Worm (Caenorhabditis elegans): Measurements from ENCODE around the gene wbp-2.
A peak's percentile ranks its signal among the peaks of the same experiment; 100 is the strongest.

- no peak for TF ChIP-seq nhr-120 (GFP tag; IDR thresholded peaks at IDR 0.05)
- TF ChIP-seq mxl-1 (tag; optimal IDR thresholded peaks at IDR 0.05): no peak
- TF ChIP-seq nfya-1 (tag; optimal IDR thresholded peaks at IDR 0.05; ENCODE audit: borderline replicate concordance, insufficient read depth): no peak
- TF ChIP-seq snpc-4 (GFP tag; optimal IDR thresholded peaks at IDR 0.05): no peak
- no peak for TF ChIP-seq snpc-4 (tag; optimal IDR thresholded peaks at IDR 0.05)
- no peak for TF ChIP-seq K11D2.4 (GFP tag; IDR thresholded peaks at IDR 0.05)
- no peak for TF ChIP-seq ceh-27 (GFP tag; optimal IDR thresholded peaks at IDR 0.05)
- peak; percentile 46 for TF ChIP-seq F49E8.2 (tag; optimal IDR thresholded peaks at IDR 0.05; ENCODE audit: insufficient read depth)
- TF ChIP-seq ceh-91 (GFP tag; IDR thresholded peaks at IDR 0.05): no peak
- no peak for TF ChIP-seq aptf-2 (GFP tag; conservative IDR thresholded peaks at IDR 0.05)
- TF ChIP-seq sea-2 (GFP tag; IDR thresholded peaks at IDR 0.05): no peak
- no peak for TF ChIP-seq hsf-1 (GFP tag; IDR thresholded peaks at IDR 0.05)
Observed at ce11 chrII:9285171-9286025, 44.2 kb upstream of the wbp-2 start, which contains the start of gene mtrr-1.

Data from whole organism, young adult.